Worm (Caenorhabditis elegans) whole organism, L2 larva: ENCODE data around the gene Y38H6A.1.

Experiments
- C34F6.9 ChIP-seq: fragments of 150-350 bp; optimal IDR thresholded peaks from 2 replicates; lab custom pipeline; 2014; ENCODE audit warnings: missing biosample characterization, missing genetic modification characterization
- F13H6.1 ChIP-seq: sonication (generic microtip); optimal IDR thresholded peaks from 2 replicates; lab custom pipeline; 2016; ENCODE audit warnings: missing genetic modification characterization, missing compliant biosample characterization
- R02D3.7 ChIP-seq: fragments of 150-350 bp; optimal IDR thresholded peaks from 2 replicates; lab custom pipeline; 2014; ENCODE audit warnings: missing biosample characterization, missing genetic modification characterization
- Y55F3AM.14 ChIP-seq: fragments of 200-800 bp; sonication (Bioruptor generic); optimal IDR thresholded peaks from 2 replicates; lab custom pipeline; 2018; ENCODE audit warnings: mild to moderate bottlenecking, missing genetic modification characterization, missing compliant biosample characterization
- alr-1 ChIP-seq: fragments of 150-350 bp; optimal IDR thresholded peaks from 2 replicates; lab custom pipeline; 2014; ENCODE audit warnings: missing biosample characterization, missing genetic modification characterization
- aly-2 ChIP-seq: fragments of 150-350 bp; optimal IDR thresholded peaks from 2 replicates; lab custom pipeline; 2014; ENCODE audit warnings: missing biosample characterization, missing genetic modification characterization
- blmp-1 ChIP-seq: sonication (generic microtip); optimal IDR thresholded peaks from 2 replicates; lab custom pipeline; 2017; ENCODE audit warnings: missing genetic modification characterization, mild to moderate bottlenecking, missing compliant biosample characterization, antibody characterized with exemption, moderate library complexity; ENCODE audit not compliant: insufficient read depth
- ceh-82 ChIP-seq: fragments of 150-350 bp; optimal IDR thresholded peaks from 2 replicates; lab custom pipeline; 2014; ENCODE audit warnings: missing biosample characterization, missing genetic modification characterization
- crh-2 ChIP-seq: sonication (generic microtip); optimal IDR thresholded peaks from 2 replicates; lab custom pipeline; 2017; ENCODE audit warnings: missing biosample characterization, missing genetic modification characterization
- dmd-4 ChIP-seq: sonication (generic microtip); optimal IDR thresholded peaks from 2 replicates; lab custom pipeline; 2017; ENCODE audit warnings: missing biosample characterization, missing genetic modification characterization
- elt-3 ChIP-seq: sonication (generic microtip); optimal IDR thresholded peaks from 2 replicates; lab custom pipeline; 2017; ENCODE audit warnings: missing biosample characterization, missing genetic modification characterization
- fos-1 ChIP-seq: fragments of 150-350 bp; optimal IDR thresholded peaks from 2 replicates; lab custom pipeline; 2014; ENCODE audit warnings: missing biosample characterization, missing genetic modification characterization
- gmeb-1 ChIP-seq: fragments of 150-350 bp; optimal IDR thresholded peaks from 2 replicates; lab custom pipeline; 2014; ENCODE audit warnings: missing biosample characterization, missing genetic modification characterization
- lin-13 ChIP-seq: fragments of 150-350 bp; optimal IDR thresholded peaks from 2 replicates; lab custom pipeline; 2014; ENCODE audit warnings: missing biosample characterization, missing genetic modification reagents, missing genetic modification characterization
- lin-39 ChIP-seq: fragments of 150-350 bp; optimal IDR thresholded peaks from 2 replicates; lab custom pipeline; 2014; ENCODE audit warnings: missing biosample characterization, missing genetic modification reagents, missing genetic modification characterization
- lsy-2 ChIP-seq, 2 experiments: fragments of 150-350 bp in 1 of 2; sonication (generic microtip) in 1 of 2; optimal IDR thresholded peaks; 2 replicates each; lab custom pipeline; 2014 to 2017; ENCODE audit warnings: missing biosample characterization in 2 of 2, missing genetic modification characterization in 2 of 2
- mab-5 ChIP-seq: fragments of 150-350 bp; optimal IDR thresholded peaks from 2 replicates; lab custom pipeline; 2014; ENCODE audit warnings: missing biosample characterization, missing genetic modification characterization
- mdl-1 ChIP-seq, 2 experiments: fragments of 150-350 bp in 1 of 2; sonication (generic microtip) in 1 of 2; optimal IDR thresholded peaks; 2 replicates each; lab custom pipeline; 2017; ENCODE audit warnings: missing biosample characterization in 2 of 2, missing genetic modification characterization in 2 of 2
- nhr-10 ChIP-seq: sonication (generic microtip); optimal IDR thresholded peaks from 2 replicates; lab custom pipeline; 2017; ENCODE audit warnings: missing biosample characterization, missing genetic modification characterization
- nhr-11 ChIP-seq: fragments of 150-350 bp; optimal IDR thresholded peaks from 2 replicates; lab custom pipeline; 2014; ENCODE audit warnings: missing biosample characterization, missing genetic modification characterization
- nhr-12 ChIP-seq: fragments of 150-350 bp; optimal IDR thresholded peaks from 2 replicates; lab custom pipeline; 2014; ENCODE audit warnings: missing biosample characterization, missing genetic modification characterization
- nhr-129 ChIP-seq: fragments of 150-350 bp; optimal IDR thresholded peaks from 2 replicates; lab custom pipeline; 2014; ENCODE audit warnings: missing biosample characterization, missing genetic modification characterization
- nhr-21 ChIP-seq: fragments of 150-350 bp; optimal IDR thresholded peaks from 2 replicates; lab custom pipeline; 2014; ENCODE audit warnings: missing biosample characterization, missing genetic modification characterization
- nhr-237 ChIP-seq: fragments of 150-350 bp; optimal IDR thresholded peaks from 2 replicates; lab custom pipeline; 2014; ENCODE audit warnings: missing biosample characterization, missing genetic modification characterization
- nhr-25 ChIP-seq: fragments of 150-350 bp; sonication (generic microtip); optimal IDR thresholded peaks from 3 replicates; lab custom pipeline; 2014; ENCODE audit warnings: missing biosample characterization, missing genetic modification characterization
- nhr-6 ChIP-seq: fragments of 150-350 bp; optimal IDR thresholded peaks from 2 replicates; lab custom pipeline; 2014; ENCODE audit warnings: missing biosample characterization, missing genetic modification characterization
- nhr-77 ChIP-seq: fragments of 150-350 bp; optimal IDR thresholded peaks from 2 replicates; lab custom pipeline; 2014; ENCODE audit warnings: missing biosample characterization, missing genetic modification characterization
- peb-1 ChIP-seq: fragments of 150-350 bp; optimal IDR thresholded peaks from 2 replicates; lab custom pipeline; 2014; ENCODE audit warnings: missing biosample characterization, missing genetic modification characterization
- sem-4 ChIP-seq: fragments of 150-350 bp; optimal IDR thresholded peaks from 2 replicates; lab custom pipeline; 2014; ENCODE audit warnings: missing biosample characterization, missing genetic modification reagents, missing genetic modification characterization
- sma-3 ChIP-seq: sonication (generic microtip); optimal IDR thresholded peaks from 2 replicates; lab custom pipeline; 2016; ENCODE audit warnings: missing genetic modification reagents, missing genetic modification characterization, missing compliant biosample characterization
- sma-9 ChIP-seq, 2 experiments: fragments of 150-350 bp in 1 of 2; sonication (generic microtip) in 1 of 2; optimal IDR thresholded peaks; 2 replicates each; lab custom pipeline; 2014 to 2016; ENCODE audit warnings: missing genetic modification characterization in 2 of 2, mild to moderate bottlenecking in 1 of 2, missing biosample characterization in 1 of 2, missing compliant biosample characterization in 1 of 2, missing genetic modification reagents in 1 of 2, moderate library complexity in 1 of 2
- snpc-4 ChIP-seq: fragments of 150-350 bp; optimal IDR thresholded peaks from 2 replicates; lab custom pipeline; 2014; ENCODE audit warnings: missing biosample characterization, missing genetic modification characterization
- unc-39 ChIP-seq: fragments of 150-350 bp; optimal IDR thresholded peaks from 2 replicates; lab custom pipeline; 2014; ENCODE audit warnings: missing biosample characterization, missing genetic modification characterization
- unc-55 ChIP-seq: fragments of 150-350 bp; sonication (generic microtip); optimal IDR thresholded peaks from 3 replicates; lab custom pipeline; 2014; ENCODE audit warnings: missing biosample characterization, missing genetic modification reagents, missing genetic modification characterization
- unc-62 ChIP-seq: fragments of 150-350 bp; optimal IDR thresholded peaks from 2 replicates; lab custom pipeline; 2014; ENCODE audit warnings: missing biosample characterization, missing genetic modification reagents, missing genetic modification characterization
- zag-1 ChIP-seq: fragments of 150-350 bp; optimal IDR thresholded peaks from 2 replicates; lab custom pipeline; 2014; ENCODE audit warnings: missing biosample characterization, missing genetic modification characterization
- ztf-1 ChIP-seq: fragments of 200-800 bp; sonication (Bioruptor generic); conservative IDR thresholded peaks from 2 replicates; pipeline ENCODE4 v1.3.6; 2022; ENCODE audit warnings: missing genetic modification characterization, missing compliant biosample characterization
- ztf-11 ChIP-seq: sonication (generic microtip); optimal IDR thresholded peaks from 2 replicates; lab custom pipeline; 2017; ENCODE audit warnings: missing biosample characterization, missing genetic modification characterization
- ztf-4 ChIP-seq: fragments of 150-350 bp; optimal IDR thresholded peaks from 2 replicates; lab custom pipeline; 2014; ENCODE audit warnings: missing biosample characterization, missing genetic modification characterization

The Y38H6A.1 gene

ce11 chrV:20325417-20325816 lies at the start of gene Y38H6A.1:
Gene Y38H6A.1 (plus strand): TSS chrV:20325717.
- no peak for TF ChIP-seq elt-3
- no peak for TF ChIP-seq fos-1
- TF ChIP-seq dmd-4 (tag; lab: Kevin White, UChicago), result no peak
- no peak for TF ChIP-seq nhr-129
- no peak for TF ChIP-seq blmp-1 (tag; lab: Kevin White, UChicago)
- no peak for TF ChIP-seq ztf-4 (tag; lab: Kevin White, UChicago)
- TF ChIP-seq peb-1, result no peak
- no peak for TF ChIP-seq nhr-77 (tag; lab: Kevin White, UChicago)
- TF ChIP-seq nhr-6 (tag; lab: Kevin White, UChicago), result no peak
- no peak for TF ChIP-seq lsy-2 (tag; optimal IDR thresholded peaks at IDR 0.05; lab: Kevin White, UChicago)
- TF ChIP-seq unc-62, result no peak
- TF ChIP-seq ztf-1 (GFP tag; lab: Robert Waterston, UW), result no peak
- TF ChIP-seq unc-39 (tag; lab: Kevin White, UChicago), result no peak
- TF ChIP-seq F13H6.1 (tag; lab: Kevin White, UChicago), result no peak
- no peak for TF ChIP-seq nhr-237 (tag; lab: Kevin White, UChicago)
- TF ChIP-seq lin-13 (GFP tag; lab: Kevin White, UChicago), result no peak
- TF ChIP-seq sma-3 (GFP tag; lab: Kevin White, UChicago), result no peak
- no peak for TF ChIP-seq ceh-82 (tag; lab: Kevin White, UChicago)

- no peak for TF ChIP-seq nhr-10
- no peak for TF ChIP-seq alr-1 (tag; lab: Kevin White, UChicago)
- TF ChIP-seq nhr-11 (tag; lab: Kevin White, UChicago), result no peak
- TF ChIP-seq lin-13 (GFP tag; lab: Kevin White, UChicago), result no peak
- no peak for TF ChIP-seq mab-5 (tag; lab: Kevin White, UChicago)
- no peak for TF ChIP-seq lsy-2 (tag; optimal IDR thresholded peaks at IDR 0.05; lab: Kevin White, UChicago)
- TF ChIP-seq Y55F3AM.14, result no peak
- no peak for TF ChIP-seq nhr-12 (tag; lab: Kevin White, UChicago)
- TF ChIP-seq unc-39 (tag; lab: Kevin White, UChicago), result no peak
- no peak for TF ChIP-seq C34F6.9
- TF ChIP-seq peb-1, result no peak
- TF ChIP-seq nhr-25 (tag; lab: Kevin White, UChicago), result no peak
- no peak for TF ChIP-seq snpc-4 (tag; lab: Kevin White, UChicago)
- TF ChIP-seq elt-3, result no peak
- no peak for TF ChIP-seq sma-3 (GFP tag; lab: Kevin White, UChicago)
- TF ChIP-seq ztf-11 (tag; lab: Kevin White, UChicago), result no peak
- no peak for TF ChIP-seq aly-2 (tag; lab: Kevin White, UChicago)
- TF ChIP-seq ztf-1 (GFP tag; lab: Robert Waterston, UW), result no peak
- no peak for TF ChIP-seq nhr-129
- TF ChIP-seq gmeb-1, result no peak
These were observed 48.6 kb upstream of the Y38H6A.1 start for ce11 chrV:20276923-20277322.

- TF ChIP-seq ztf-11 (tag; lab: Kevin White, UChicago), result no peak
- TF ChIP-seq dmd-4 (tag; lab: Kevin White, UChicago), result no peak
These were observed 46.2 kb upstream of the Y38H6A.1 start for ce11 chrV:20279309-20279708.

- TF ChIP-seq mab-5 (tag; lab: Kevin White, UChicago) (no peak), Y55F3AM.14 (no peak), sem-4 (tag; lab: Kevin White, UChicago) (no peak), snpc-4 (tag; lab: Kevin White, UChicago) (no peak), fos-1 (no peak), crh-2 (tag; lab: Kevin White, UChicago) (no peak), F13H6.1 (tag; lab: Kevin White, UChicago) (peak; percentile 75)
These were observed 45.7 kb upstream of the Y38H6A.1 start, which contains the start of gene pqn-94 for ce11 chrV:20279811-20280317. Gene pqn-94 (minus strand): TSS chrV:20279861.

- no peak for TF ChIP-seq peb-1
- TF ChIP-seq zag-1, result no peak
- no peak for TF ChIP-seq unc-39 (tag; lab: Kevin White, UChicago)
These were observed 42.7 kb upstream of the Y38H6A.1 start for ce11 chrV:20282827-20283226.

ce11 chrV:20289317-20289716 lies 36.2 kb upstream of the Y38H6A.1 start, which contains the start of gene mlt-4:
Gene mlt-4 (minus strand): TSS chrV:20289417.
- no peak for TF ChIP-seq lin-39 (tag; lab: Kevin White, UChicago)
- no peak for TF ChIP-seq mdl-1 (tag; optimal IDR thresholded peaks at IDR 0.05; lab: Kevin White, UChicago)
- no peak for TF ChIP-seq R02D3.7
- no peak for TF ChIP-seq nhr-12 (tag; lab: Kevin White, UChicago)
- TF ChIP-seq unc-55 (GFP tag; lab: Kevin White, UChicago), result no peak
- TF ChIP-seq blmp-1 (tag; lab: Kevin White, UChicago), result no peak
- no peak for TF ChIP-seq mab-5 (tag; lab: Kevin White, UChicago)
- TF ChIP-seq nhr-25 (tag; lab: Kevin White, UChicago), result no peak
- TF ChIP-seq nhr-21, result no peak
- no peak for TF ChIP-seq nhr-129
- no peak for TF ChIP-seq sma-9 (GFP tag; optimal IDR thresholded peaks at IDR 0.05; lab: Kevin White, UChicago)
- no peak for TF ChIP-seq sma-9 (tag; optimal IDR thresholded peaks at IDR 0.05; lab: Kevin White, UChicago)
- TF ChIP-seq zag-1, result no peak
- no peak for TF ChIP-seq dmd-4 (tag; lab: Kevin White, UChicago)
- no peak for TF ChIP-seq nhr-11 (tag; lab: Kevin White, UChicago)
